Worm (Caenorhabditis elegans) whole organism, young adult: ENCODE results near the gene F19G12.1.

Experiments
- B0035.1 ChIP-seq: sonication (generic microtip); optimal IDR thresholded peaks from 2 replicates; lab custom pipeline; 2016; ENCODE audit warnings: missing genetic modification characterization, mild to moderate bottlenecking, missing compliant biosample characterization, missing genotype, missing genetic modification reagents
- K11D2.4 ChIP-seq: fragments of 200-800 bp; sonication (Bioruptor generic); IDR thresholded peaks from 2 replicates; pipeline ENCODE4 v1.3.6; 2022; ENCODE audit warnings: missing genetic modification reagents, missing genetic modification characterization, missing compliant biosample characterization
- Y95B8A.8 ChIP-seq: fragments of 200-800 bp; sonication (Bioruptor generic); IDR thresholded peaks from 2 replicates; pipeline ENCODE4 v1.3.6; 2022; ENCODE audit warnings: missing genetic modification reagents, missing genetic modification characterization, missing compliant biosample characterization
- efl-1 ChIP-seq: fragments of 150-350 bp; optimal IDR thresholded peaks from 2 replicates; lab custom pipeline; 2014; ENCODE audit warnings: missing biosample characterization, missing genetic modification reagents, missing genetic modification characterization
- egrh-3 ChIP-seq: fragments of 200-800 bp; sonication (Bioruptor generic); IDR thresholded peaks from 2 replicates; pipeline ENCODE4 v1.3.6; 2022; ENCODE audit warnings: missing genetic modification reagents, missing genetic modification characterization, missing compliant biosample characterization
- ets-4 ChIP-seq: fragments of 200-800 bp; sonication (Bioruptor generic); optimal IDR thresholded peaks from 2 replicates; lab custom pipeline; 2018; ENCODE audit warnings: mild to moderate bottlenecking, missing genetic modification characterization, missing compliant biosample characterization
- hmg-20 ChIP-seq: fragments of 200-800 bp; sonication (Bioruptor generic); IDR thresholded peaks from 2 replicates; pipeline ENCODE4 v1.3.6; 2022; ENCODE audit warnings: missing genetic modification reagents, missing genetic modification characterization, missing compliant biosample characterization
- lsy-27 ChIP-seq: sonication (generic microtip); optimal IDR thresholded peaks from 2 replicates; lab custom pipeline; 2017; ENCODE audit warnings: missing genetic modification characterization, mild to moderate bottlenecking, missing compliant biosample characterization, antibody characterized with exemption, missing genotype, borderline replicate concordance; ENCODE audit not compliant: insufficient read depth
- madf-10 ChIP-seq: sonication (generic microtip); optimal IDR thresholded peaks from 2 replicates; lab custom pipeline; 2016; ENCODE audit warnings: mild to moderate bottlenecking, missing genetic modification characterization, missing compliant biosample characterization
- madf-8 ChIP-seq: fragments of 200-800 bp; sonication (Bioruptor generic); conservative IDR thresholded peaks from 2 replicates; pipeline ENCODE4 v1.3.6; 2022; ENCODE audit warnings: missing genetic modification reagents, missing genetic modification characterization, missing compliant biosample characterization
- sdz-38 ChIP-seq: sonication (generic microtip); optimal IDR thresholded peaks from 2 replicates; lab custom pipeline; 2016; ENCODE audit warnings: missing genotype, missing genetic modification characterization, missing compliant biosample characterization
- snpc-4 ChIP-seq, 5 experiments: fragments of 150-350 bp in 1 of 5; sonication (generic microtip) in 4 of 5; optimal IDR thresholded peaks; 2 replicates each; lab custom pipeline; 2014 to 2018; ENCODE audit warnings: missing genetic modification characterization in 5 of 5, missing biosample characterization in 3 of 5, antibody characterized with exemption in 2 of 5, mild to moderate bottlenecking in 2 of 5, missing compliant biosample characterization in 2 of 5, missing genotype in 2 of 5, moderate library complexity in 2 of 5, missing genetic modification reagents in 1 of 5
- unc-130 ChIP-seq: sonication (generic microtip); optimal IDR thresholded peaks from 2 replicates; lab custom pipeline; 2016; ENCODE audit warnings: missing genetic modification reagents, missing genetic modification characterization, missing compliant biosample characterization
- unc-62 ChIP-seq: fragments of 150-350 bp; optimal IDR thresholded peaks from 2 replicates; lab custom pipeline; 2014; ENCODE audit warnings: missing biosample characterization, missing genetic modification reagents, missing genetic modification characterization

ce11 chrX:1450352-1450818, 19.6 kb downstream of the F19G12.1 start, which contains the start of gene W05H7.1:
- TF ChIP-seq madf-8 (GFP tag; lab: Robert Waterston, UW) (no peak), lsy-27 (tag; lab: Kevin White, UChicago) (no peak), efl-1 (no peak), madf-10 (tag; lab: Kevin White, UChicago) (no peak), B0035.1 (tag; lab: Kevin White, UChicago) (no peak), unc-130 (GFP tag; lab: Kevin White, UChicago) (no peak), K11D2.4 (GFP tag; lab: Robert Waterston, UW) (0 out of 2 replicates have a peak, but pooled peaks have one; percentile 23), snpc-4 (GFP tag; optimal IDR thresholded peaks at IDR 0.05; lab: Kevin White, UChicago) (no peak), snpc-4 (tag; optimal IDR thresholded peaks at IDR 0.05; lab: Kevin White, UChicago) (no peak), Y95B8A.8 (GFP tag; lab: Robert Waterston, UW) (no peak), ets-4 (GFP tag; lab: Kevin White, UChicago) (no peak), hmg-20 (no peak), egrh-3 (GFP tag; lab: Robert Waterston, UW) (no peak), sdz-38 (tag; lab: Kevin White, UChicago) (no peak), unc-62 (no peak)
